Worm (Caenorhabditis elegans) whole organism, L3 larva: ENCODE data around the gene C50C3.1.

Experiments
- ama-1 ChIP-seq: fragments of 150-350 bp; optimal IDR thresholded peaks from 2 replicates; lab custom pipeline; 2018
- egl-27 ChIP-seq: sonication (generic microtip); optimal IDR thresholded peaks from 4 replicates; lab custom pipeline; 2017; ENCODE audit warnings: missing biosample characterization, missing genetic modification reagents, missing genetic modification characterization
- elt-2 ChIP-seq: sonication (generic microtip); optimal IDR thresholded peaks from 2 replicates; lab custom pipeline; 2016; ENCODE audit warnings: missing genetic modification reagents, mild to moderate bottlenecking, missing genetic modification characterization, missing compliant biosample characterization
- lin-15B ChIP-seq: fragments of 150-350 bp; optimal IDR thresholded peaks from 2 replicates; lab custom pipeline; 2014; ENCODE audit warnings: missing biosample characterization, missing genetic modification characterization
- nhr-11 ChIP-seq: fragments of 150-350 bp; optimal IDR thresholded peaks from 2 replicates; lab custom pipeline; 2014; ENCODE audit warnings: missing biosample characterization, missing genetic modification characterization
- nhr-76 ChIP-seq: fragments of 150-350 bp; sonication (generic microtip); optimal IDR thresholded peaks from 5 replicates; lab custom pipeline; 2014; ENCODE audit warnings: missing biosample characterization, missing genetic modification characterization

DNA sequence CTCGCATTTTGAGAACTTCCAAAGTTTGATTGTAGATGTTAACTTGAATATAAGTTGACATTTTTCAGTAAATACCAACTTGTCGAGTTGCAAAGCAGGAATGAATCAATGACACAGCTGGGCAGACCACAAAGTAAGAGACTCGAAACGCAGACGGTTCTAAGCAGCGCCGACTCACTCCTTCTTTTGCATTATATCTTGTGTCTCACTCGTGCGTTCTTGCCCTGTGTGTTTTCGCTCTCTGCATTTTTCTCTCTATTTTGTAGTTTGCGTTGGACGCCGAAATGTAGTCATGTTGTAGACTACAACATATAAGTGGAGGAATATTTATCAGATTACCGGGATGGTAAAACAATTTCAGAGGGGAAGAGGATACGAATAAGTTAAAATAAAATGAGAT is 51.0 kb downstream of the C50C3.1 start, which contains the start of gene C02F5.12:
- TF ChIP-seq lin-15B (no peak), nhr-76 (tag; lab: Kevin White, UChicago) (no peak), ama-1 (peak; percentile 80), nhr-11 (no peak), elt-2 (tag; lab: Kevin White, UChicago) (peak; percentile 43), egl-27 (tag; lab: Kevin White, UChicago) (no peak)
